Fruit fly (Drosophila melanogaster) whole organism, embryonic: Measurements from ENCODE around the gene Phyhd1.
A peak's percentile ranks its signal among the peaks of the same experiment; 100 is the strongest.

Experiments
- Asciz ChIP-seq: fragments of 200-800 bp; sonication (Bioruptor generic); optimal IDR thresholded peaks from 2 replicates; lab custom pipeline; 2017; ENCODE audit warnings: missing biosample characterization, mild to moderate bottlenecking, missing genetic modification characterization, missing genetic modification reagents
- BEAF-32 ChIP-seq: fragments of 200-800 bp; sonication (Bioruptor generic); optimal IDR thresholded peaks from 3 replicates; lab custom pipeline; 2017; ENCODE audit warnings: missing biosample characterization, missing genetic modification characterization, mild to moderate bottlenecking, moderate library complexity, missing genetic modification reagents
- Blimp-1 ChIP-seq: fragments of 200-800 bp; sonication (Bioruptor generic); optimal IDR thresholded peaks from 3 replicates; lab custom pipeline; 2018; ENCODE audit warnings: missing biosample characterization, missing genetic modification characterization, mild to moderate bottlenecking, moderate library complexity, missing genetic modification reagents
- CG10267 ChIP-seq: fragments of 200-800 bp; sonication (Bioruptor generic); optimal IDR thresholded peaks from 2 replicates; lab custom pipeline; 2018; ENCODE audit warnings: missing biosample characterization, mild to moderate bottlenecking, missing genetic modification characterization, moderate library complexity
- CG10543 ChIP-seq: fragments of 200-800 bp; sonication (Bioruptor generic); optimal IDR thresholded peaks from 3 replicates; lab custom pipeline; 2017; ENCODE audit warnings: missing biosample characterization, mild to moderate bottlenecking, missing genetic modification characterization, moderate library complexity
- CG10654 ChIP-seq: fragments of 200-800 bp; sonication (Bioruptor generic); optimal IDR thresholded peaks from 2 replicates; lab custom pipeline; 2016; ENCODE audit warnings: missing biosample characterization, missing genetic modification characterization
- CG11695 ChIP-seq: fragments of 200-800 bp; sonication (Bioruptor generic); IDR thresholded peaks from 3 replicates; pipeline ENCODE4 v1.3.6; 2022; ENCODE audit warnings: missing biosample characterization, missing genetic modification characterization
- CG11723 ChIP-seq: fragments of 200-800 bp; sonication (Bioruptor generic); optimal IDR thresholded peaks from 2 replicates; lab custom pipeline; 2017; ENCODE audit warnings: missing biosample characterization, mild to moderate bottlenecking, missing genetic modification characterization
- CG1233 ChIP-seq: fragments of 200-800 bp; sonication (Bioruptor generic); optimal IDR thresholded peaks from 4 replicates; lab custom pipeline; 2018; ENCODE audit warnings: missing biosample characterization, mild to moderate bottlenecking, missing genetic modification characterization
- CG13287 ChIP-seq: fragments of 200-800 bp; sonication (Bioruptor generic); IDR thresholded peaks from 2 replicates; pipeline ENCODE4 v1.3.6; 2022; ENCODE audit warnings: missing biosample characterization, missing genetic modification characterization; ENCODE audit not compliant: partially characterized antibody
- CG15696 ChIP-seq: fragments of 200-800 bp; sonication (Bioruptor generic); optimal IDR thresholded peaks from 2 replicates; lab custom pipeline; 2019; ENCODE audit warnings: missing biosample characterization, mild to moderate bottlenecking, missing genetic modification characterization, moderate library complexity
- CG1647 ChIP-seq: fragments of 200-800 bp; sonication (Bioruptor generic); optimal IDR thresholded peaks from 3 replicates; lab custom pipeline; 2016; ENCODE audit warnings: missing biosample characterization, missing genetic modification characterization
- CG1792 ChIP-seq: fragments of 200-800 bp; sonication (Bioruptor generic); optimal IDR thresholded peaks from 2 replicates; lab custom pipeline; 2016; ENCODE audit warnings: missing biosample characterization, missing genetic modification characterization
- CG18262 ChIP-seq: fragments of 200-800 bp; optimal IDR thresholded peaks from 3 replicates; lab custom pipeline; 2019; ENCODE audit warnings: missing biosample characterization, mild to moderate bottlenecking, missing genetic modification characterization, moderate library complexity
- CG18476 ChIP-seq: fragments of 200-800 bp; sonication (Bioruptor generic); optimal IDR thresholded peaks from 2 replicates; lab custom pipeline; 2016; ENCODE audit warnings: missing biosample characterization, mild to moderate bottlenecking, missing genetic modification characterization
- CG2116 ChIP-seq: fragments of 200-800 bp; sonication (Bioruptor generic); optimal IDR thresholded peaks from 3 replicates; lab custom pipeline; 2018; ENCODE audit warnings: missing biosample characterization, mild to moderate bottlenecking, missing genetic modification characterization
- CG30431 ChIP-seq: fragments of 200-800 bp; sonication (Bioruptor generic); optimal IDR thresholded peaks from 2 replicates; lab custom pipeline; 2017; ENCODE audit warnings: missing biosample characterization, missing genetic modification characterization
- CG34224 ChIP-seq: fragments of 200-800 bp; sonication (Bioruptor generic); IDR thresholded peaks from 3 replicates; pipeline ENCODE4 v1.3.6; 2022; ENCODE audit warnings: missing biosample characterization, missing genetic modification characterization; ENCODE audit not compliant: partially characterized antibody
- CG3847 ChIP-seq: fragments of 200-800 bp; sonication (Bioruptor generic); IDR thresholded peaks from 2 replicates; pipeline ENCODE4 v1.3.6; 2022; ENCODE audit warnings: missing biosample characterization, missing genetic modification characterization
- CG7963 ChIP-seq: fragments of 200-800 bp; sonication (Bioruptor generic); IDR thresholded peaks from 3 replicates; pipeline ENCODE4 v1.3.6; 2022; ENCODE audit warnings: missing biosample characterization, missing genetic modification characterization; ENCODE audit not compliant: partially characterized antibody
- CG8924 ChIP-seq: fragments of 200-800 bp; optimal IDR thresholded peaks from 3 replicates; lab custom pipeline; 2019; ENCODE audit warnings: missing biosample characterization, mild to moderate bottlenecking, missing genetic modification characterization, moderate library complexity
- CG9817 ChIP-seq: fragments of 200-800 bp; sonication (Bioruptor generic); optimal IDR thresholded peaks from 2 replicates; lab custom pipeline; 2018; ENCODE audit warnings: missing biosample characterization, mild to moderate bottlenecking, missing genetic modification characterization, moderate library complexity
- CHES-1-like ChIP-seq: fragments of 200-800 bp; sonication (Bioruptor generic); optimal IDR thresholded peaks from 2 replicates; lab custom pipeline; 2016; ENCODE audit warnings: missing biosample characterization, missing genetic modification characterization
- CrebB ChIP-seq: fragments of 200-800 bp; sonication (Bioruptor generic); optimal IDR thresholded peaks from 3 replicates; lab custom pipeline; 2018; ENCODE audit warnings: missing biosample characterization, mild to moderate bottlenecking, missing genetic modification characterization
- Doc3 ChIP-seq: fragments of 200-800 bp; sonication (Bioruptor generic); IDR thresholded peaks from 3 replicates; pipeline ENCODE4 v1.3.6; 2022; ENCODE audit warnings: missing biosample characterization, missing genetic modification characterization; ENCODE audit not compliant: partially characterized antibody
- Fer1 ChIP-seq: fragments of 200-800 bp; sonication (Bioruptor generic); optimal IDR thresholded peaks from 2 replicates; lab custom pipeline; 2017; ENCODE audit warnings: missing biosample characterization, mild to moderate bottlenecking, missing genetic modification characterization
- Hsf ChIP-seq: fragments of 200-800 bp; sonication (Bioruptor generic); optimal IDR thresholded peaks from 3 replicates; lab custom pipeline; 2016; ENCODE audit warnings: missing biosample characterization, missing genetic modification characterization
- Max ChIP-seq: fragments of 200-800 bp; sonication (Bioruptor generic); optimal IDR thresholded peaks from 2 replicates; lab custom pipeline; 2016; ENCODE audit warnings: missing biosample characterization, mild to moderate bottlenecking, missing genetic modification characterization
- Med ChIP-seq: fragments of 200-800 bp; sonication (Bioruptor generic); peaks from one replicate; lab custom pipeline; 2016; ENCODE audit warnings: missing biosample characterization, missing genetic modification characterization, mild to moderate bottlenecking, inconsistent platforms, moderate library complexity
- Nf-YA ChIP-seq: fragments of 200-800 bp; sonication (Bioruptor generic); IDR thresholded peaks from 2 replicates; pipeline ENCODE4 v1.3.6; 2022; ENCODE audit warnings: missing biosample characterization, missing genetic modification characterization
- Pdp1 ChIP-seq, 2 experiments: fragments of 200-800 bp; sonication (Bioruptor generic); optimal IDR thresholded peaks; 3 replicates each; lab custom pipeline; 2016; ENCODE audit warnings: missing biosample characterization in 2 of 2, missing genetic modification characterization in 2 of 2, mild to moderate bottlenecking in 1 of 2, moderate library complexity in 1 of 2
- bab2 ChIP-seq: fragments of 200-800 bp; sonication (Bioruptor generic); optimal IDR thresholded peaks from 2 replicates; lab custom pipeline; 2016; ENCODE audit warnings: missing biosample characterization, missing genetic modification characterization
- crc ChIP-seq: fragments of 200-800 bp; sonication (Bioruptor generic); optimal IDR thresholded peaks from 2 replicates; lab custom pipeline; 2016; ENCODE audit warnings: missing biosample characterization, missing genetic modification characterization
- fd102C ChIP-seq: fragments of 200-800 bp; sonication (Bioruptor generic); optimal IDR thresholded peaks from 2 replicates; lab custom pipeline; 2018; ENCODE audit warnings: missing biosample characterization, mild to moderate bottlenecking, missing genetic modification characterization, moderate library complexity
- gcm2 ChIP-seq: fragments of 200-800 bp; sonication (Bioruptor generic); optimal IDR thresholded peaks from 2 replicates; lab custom pipeline; 2016; ENCODE audit warnings: missing biosample characterization, missing genetic modification characterization
- gro ChIP-seq: fragments of 200-800 bp; sonication (Bioruptor generic); optimal IDR thresholded peaks from 2 replicates; lab custom pipeline; 2016; ENCODE audit warnings: missing biosample characterization, missing genetic modification characterization
- gsb ChIP-seq: fragments of 200-800 bp; sonication (Bioruptor generic); IDR thresholded peaks from 2 replicates; pipeline ENCODE4 v1.3.6; 2022; ENCODE audit warnings: missing biosample characterization, missing genetic modification characterization
- gt ChIP-seq: fragments of 200-800 bp; sonication (Bioruptor generic); IDR thresholded peaks from 2 replicates; pipeline ENCODE4 v1.3.6; 2022; ENCODE audit warnings: missing biosample characterization, missing genetic modification characterization
- her ChIP-seq: fragments of 200-800 bp; sonication (Bioruptor generic); optimal IDR thresholded peaks from 2 replicates; lab custom pipeline; 2016; ENCODE audit warnings: missing biosample characterization, missing genetic modification characterization
- insv ChIP-seq, 2 experiments: fragments of 200-800 bp; sonication (Bioruptor generic); optimal IDR thresholded peaks; 3 replicates each; lab custom pipeline; 2016 to 2018; ENCODE audit warnings: missing biosample characterization in 2 of 2, missing genetic modification characterization in 2 of 2
- lola ChIP-seq, 3 experiments: fragments of >200 bp in 2 of 3; fragments of 200-800 bp in 1 of 3; sonication (Bioruptor generic) in 1 of 3; optimal IDR thresholded peaks; 2 replicates each; lab custom pipeline; 2017 to 2019; ENCODE audit warnings: missing biosample characterization in 3 of 3, missing genetic modification characterization in 3 of 3, mild to moderate bottlenecking in 1 of 3, moderate library complexity in 1 of 3
- mld ChIP-seq: fragments of 200-800 bp; sonication (Bioruptor generic); IDR thresholded peaks from 3 replicates; pipeline ENCODE4 v1.3.6; 2022; ENCODE audit warnings: missing biosample characterization, missing genetic modification characterization; ENCODE audit not compliant: partially characterized antibody
- p53 ChIP-seq: fragments of 200-800 bp; sonication (Bioruptor generic); optimal IDR thresholded peaks from 2 replicates; lab custom pipeline; 2016; ENCODE audit warnings: missing biosample characterization, missing genetic modification characterization
- peb ChIP-seq: fragments of 200-800 bp; sonication (Bioruptor generic); IDR thresholded peaks from 2 replicates; pipeline ENCODE4 v1.3.6; 2022; ENCODE audit warnings: missing biosample characterization, missing genetic modification characterization
- psq ChIP-seq: fragments of 200-800 bp; sonication (Bioruptor generic); optimal IDR thresholded peaks from 2 replicates; lab custom pipeline; 2017; ENCODE audit warnings: missing biosample characterization, missing genetic modification characterization
- repo ChIP-seq: fragments of 200-800 bp; sonication (Bioruptor generic); optimal IDR thresholded peaks from 2 replicates; lab custom pipeline; 2016; ENCODE audit warnings: missing biosample characterization, missing genetic modification characterization
- sens ChIP-seq: fragments of 200-800 bp; sonication (Bioruptor generic); peaks from one replicate; lab custom pipeline; 2016; ENCODE audit warnings: missing biosample characterization, missing genetic modification characterization
- seq ChIP-seq: fragments of 200-800 bp; sonication (Bioruptor generic); IDR thresholded peaks from 2 replicates; pipeline ENCODE4 v1.3.6; 2022; ENCODE audit warnings: missing biosample characterization, missing genetic modification characterization
- slbo ChIP-seq: fragments of 200-800 bp; sonication (Bioruptor generic); IDR thresholded peaks from 2 replicates; pipeline ENCODE4 v1.3.6; 2022; ENCODE audit warnings: missing biosample characterization, missing genetic modification characterization
- yki ChIP-seq: fragments of >200 bp; optimal IDR thresholded peaks from 3 replicates; lab custom pipeline; 2018
- zf30C ChIP-seq: fragments of 200-800 bp; sonication (Bioruptor generic); optimal IDR thresholded peaks from 3 replicates; lab custom pipeline; 2018; ENCODE audit warnings: missing biosample characterization, mild to moderate bottlenecking, missing genetic modification characterization

Phyhd1 gene

dm6 chr3R:10696371-10696777, 15.6 kb upstream of the Phyhd1 start, which contains the start of the genes pug, CG14683 and CG46459 (continued):
- peak; percentile 25 for TF ChIP-seq Max (GFP tag; lab: Kevin White, UChicago)
- TF ChIP-seq Blimp-1 (GFP tag; lab: Kevin White, UChicago): no peak
- peak; percentile 97 for TF ChIP-seq Med (GFP tag; lab: Kevin White, UChicago)
- TF ChIP-seq her (GFP tag; lab: Kevin White, UChicago): peak; percentile 46
- TF ChIP-seq Doc3: peak; percentile 96
- TF ChIP-seq gcm2 (GFP tag; lab: Kevin White, UChicago): no peak
- peak; percentile 91 for TF ChIP-seq sens (GFP tag; lab: Kevin White, UChicago)
- TF ChIP-seq slbo (GFP tag; lab: Robert Waterston, UW): peak; percentile 57
- peak; percentile 70 for TF ChIP-seq gro (GFP tag; lab: Kevin White, UChicago)
- peak; percentile 21 for TF ChIP-seq bab2 (GFP tag; lab: Kevin White, UChicago)
- peak; percentile 24 for TF ChIP-seq CHES-1-like (GFP tag; lab: Kevin White, UChicago)
- TF ChIP-seq CG10654 (GFP tag; lab: Kevin White, UChicago): peak; percentile 36
- peak; percentile 61 to 75 for TF ChIP-seq Pdp1 (GFP tag; optimal IDR thresholded peaks at IDR 0.05; lab: Kevin White, UChicago)
- no peak for TF ChIP-seq Nf-YA
- peak; percentile 15 for TF ChIP-seq CG8924
- no peak for TF ChIP-seq CG11723 (GFP tag; lab: Kevin White, UChicago)
- no peak for TF ChIP-seq CG9817 (tag; lab: Kevin White, UChicago)
- no peak for TF ChIP-seq Asciz (GFP tag; lab: Kevin White, UChicago)
- TF ChIP-seq CG2116: peak; percentile 75
- no peak for TF ChIP-seq psq
- peak; percentile 93 for TF ChIP-seq CG10267 (tag; lab: Kevin White, UChicago)
- TF ChIP-seq crc (GFP tag; lab: Kevin White, UChicago): peak; percentile 32
- peak; percentile 2 for TF ChIP-seq CG15696 (tag; lab: Kevin White, UChicago)
- no peak for TF ChIP-seq CG10543 (GFP tag; lab: Kevin White, UChicago)
- TF ChIP-seq CG1792 (GFP tag; lab: Kevin White, UChicago): no peak
- TF ChIP-seq CG3847 (GFP tag; lab: Robert Waterston, UW): peak; percentile 33; the same call in 1 of the 2 replicates
- TF ChIP-seq fd102C: no peak
- peak; percentile 24 for TF ChIP-seq p53
- peak in 1 of 3 experiments; percentile 26 for TF ChIP-seq lola (GFP tag; optimal IDR thresholded peaks at IDR 0.05; lab: Kevin White, UChicago)
- peak; percentile 87 for TF ChIP-seq CG7963 (GFP tag; lab: Robert Waterston, UW)
- TF ChIP-seq seq: no peak
- no peak for TF ChIP-seq Fer1 (GFP tag; lab: Kevin White, UChicago)
- TF ChIP-seq CrebB: no peak
- TF ChIP-seq CG1233 (GFP tag; lab: Kevin White, UChicago): no peak
- peak; percentile 24 for TF ChIP-seq CG18476
- TF ChIP-seq zf30C (GFP tag; lab: Kevin White, UChicago): no peak
- TF ChIP-seq mld (GFP tag; lab: Robert Waterston, UW): peak; percentile 91
- peak; percentile 26 for TF ChIP-seq CG18262 (tag; lab: Kevin White, UChicago)
- no peak for TF ChIP-seq yki
- TF ChIP-seq repo (GFP tag; lab: Kevin White, UChicago): no peak
- no peak for TF ChIP-seq CG30431 (GFP tag; lab: Kevin White, UChicago)
- no peak for TF ChIP-seq insv (GFP tag; optimal IDR thresholded peaks at IDR 0.05; lab: Kevin White, UChicago)
- peak; percentile 41 for TF ChIP-seq Hsf
- TF ChIP-seq CG13287 (GFP tag; lab: Robert Waterston, UW): peak; percentile 99
- no peak for TF ChIP-seq peb
- no peak for TF ChIP-seq gt (GFP tag; lab: Robert Waterston, UW)
- no peak for TF ChIP-seq gsb
- peak; percentile 74 for TF ChIP-seq CG1647
- no peak for TF ChIP-seq CG11695 (GFP tag; lab: Robert Waterston, UW)
- peak; percentile 98 for TF ChIP-seq CG34224 (GFP tag; lab: Robert Waterston, UW)
- TF ChIP-seq BEAF-32 (GFP tag; lab: Kevin White, UChicago): peak; percentile 94
